Worm (Caenorhabditis elegans): ENCODE measurements around the gene ced-6.

The ced-6 gene

ce11 chrIII:5623418-5623817, 27.8 kb downstream of the ced-6 start:
- TF ChIP-seq nhr-42 (GFP tag; IDR thresholded peaks at IDR 0.05) (no peak), dmd-6 (GFP tag; IDR thresholded peaks at IDR 0.05) (no peak), ctbp-1 (GFP tag; IDR thresholded peaks at IDR 0.05) (no peak), attf-4 (tag; optimal IDR thresholded peaks at IDR 0.05) (no peak), aly-2 (tag; optimal IDR thresholded peaks at IDR 0.05) (no peak), ama-1 (optimal IDR thresholded peaks at IDR 0.05) (no peak), mep-1 (tag; optimal IDR thresholded peaks at IDR 0.05) (no peak), fkh-10 (GFP tag; optimal IDR thresholded peaks at IDR 0.05) (no peak), hlh-11 (tag; optimal IDR thresholded peaks at IDR 0.05) (peak; percentile 28), daf-12 (tag; optimal IDR thresholded peaks at IDR 0.05) (no peak), dmd-8 (GFP tag; IDR thresholded peaks at IDR 0.05) (no peak), ZK337.2 (GFP tag; IDR thresholded peaks at IDR 0.05) (no peak), lin-29 (GFP tag; IDR thresholded peaks at IDR 0.05) (no peak), dpl-1 (GFP tag; optimal IDR thresholded peaks at IDR 0.05) (no peak), fos-1 (tag; optimal IDR thresholded peaks at IDR 0.05) (no peak), nhr-11 (tag; optimal IDR thresholded peaks at IDR 0.05) (peak; percentile 49), duxl-1 (tag; optimal IDR thresholded peaks at IDR 0.05; ENCODE audit: poor library complexity) (no peak), unc-130 (GFP tag; optimal IDR thresholded peaks at IDR 0.05) (no peak), pqm-1 (tag; optimal IDR thresholded peaks at IDR 0.05) (no peak), mdl-1 (tag; optimal IDR thresholded peaks at IDR 0.05) (peak in 1 of 2 experiments; percentile 58), mes-2 (tag; optimal IDR thresholded peaks at IDR 0.05; ENCODE audit: poor library complexity, severe bottlenecking) (no peak), zip-2 (tag; optimal IDR thresholded peaks at IDR 0.05) (no peak), ZK546.5 (tag; optimal IDR thresholded peaks at IDR 0.05) (no peak), madf-9 (GFP tag; conservative IDR thresholded peaks at IDR 0.05) (no peak), ceh-20 (GFP tag; IDR thresholded peaks at IDR 0.05) (no peak), mdt-29 (GFP tag; IDR thresholded peaks at IDR 0.05) (no peak), lim-7 (GFP tag; IDR thresholded peaks at IDR 0.05) (no peak), nhr-237 (tag; optimal IDR thresholded peaks at IDR 0.05) (no peak), mxl-3 (GFP tag; optimal IDR thresholded peaks at IDR 0.05) (no peak), D1046.2 (GFP tag; IDR thresholded peaks at IDR 0.05) (no peak), saeg-2 (GFP tag; IDR thresholded peaks at IDR 0.05) (no peak), php-3 (GFP tag; IDR thresholded peaks at IDR 0.05) (no peak), cey-2 (tag; optimal IDR thresholded peaks at IDR 0.05; ENCODE audit: borderline replicate concordance, insufficient read depth) (no peak), arid-1 (GFP tag; conservative IDR thresholded peaks at IDR 0.05) (no peak), R02D3.7 (tag; optimal IDR thresholded peaks at IDR 0.05) (no peak), daf-19 (GFP tag; conservative IDR thresholded peaks at IDR 0.05) (no peak), madf-5 (GFP tag; IDR thresholded peaks at IDR 0.05) (no peak), tra-1 (GFP tag; IDR thresholded peaks at IDR 0.05) (no peak), nhr-76 (tag; optimal IDR thresholded peaks at IDR 0.05) (no peak), hlh-30 (tag; optimal IDR thresholded peaks at IDR 0.05; ENCODE audit: insufficient read depth) (peak; percentile 74), nhr-10 (tag; optimal IDR thresholded peaks at IDR 0.05) (no peak), F49E8.2 (tag; optimal IDR thresholded peaks at IDR 0.05; ENCODE audit: borderline replicate concordance) (no peak), lin-39 (tag; optimal IDR thresholded peaks at IDR 0.05) (no peak), daf-16 (GFP tag; optimal IDR thresholded peaks at IDR 0.05) (no peak), daf-16 (tag; optimal IDR thresholded peaks at IDR 0.05) (peak; percentile 4), aha-1 (tag) (no peak), mxl-2 (GFP tag; conservative IDR thresholded peaks at IDR 0.05) (no peak), lsy-2 (tag; optimal IDR thresholded peaks at IDR 0.05) (peak in 1 of 2 experiments; percentile 39), nhr-48 (tag; optimal IDR thresholded peaks at IDR 0.05) (no peak)

All from whole organism, L4 larva.